Worm (Caenorhabditis elegans) whole organism, L2 larva: Measurements from ENCODE around the gene C09G9.5.

ENCODE experiments used
- C34F6.9 ChIP-seq: fragments of 150-350 bp; optimal IDR thresholded peaks from 2 replicates; lab custom pipeline; 2014; ENCODE audit warnings: missing biosample characterization, missing genetic modification characterization
- F13H6.1 ChIP-seq: sonication (generic microtip); optimal IDR thresholded peaks from 2 replicates; lab custom pipeline; 2016; ENCODE audit warnings: missing genetic modification characterization, missing compliant biosample characterization
- R02D3.7 ChIP-seq: fragments of 150-350 bp; optimal IDR thresholded peaks from 2 replicates; lab custom pipeline; 2014; ENCODE audit warnings: missing biosample characterization, missing genetic modification characterization
- Y55F3AM.14 ChIP-seq: fragments of 200-800 bp; sonication (Bioruptor generic); optimal IDR thresholded peaks from 2 replicates; lab custom pipeline; 2018; ENCODE audit warnings: mild to moderate bottlenecking, missing genetic modification characterization, missing compliant biosample characterization
- ZK546.5 ChIP-seq: sonication (generic microtip); optimal IDR thresholded peaks from 2 replicates; lab custom pipeline; 2017; ENCODE audit warnings: missing biosample characterization, missing genetic modification characterization
- alr-1 ChIP-seq: fragments of 150-350 bp; optimal IDR thresholded peaks from 2 replicates; lab custom pipeline; 2014; ENCODE audit warnings: missing biosample characterization, missing genetic modification characterization
- aly-2 ChIP-seq: fragments of 150-350 bp; optimal IDR thresholded peaks from 2 replicates; lab custom pipeline; 2014; ENCODE audit warnings: missing biosample characterization, missing genetic modification characterization
- ama-1 ChIP-seq: fragments of 150-350 bp; optimal IDR thresholded peaks from 2 replicates; lab custom pipeline; 2018; ENCODE audit warnings: inconsistent platforms
- blmp-1 ChIP-seq: sonication (generic microtip); optimal IDR thresholded peaks from 2 replicates; lab custom pipeline; 2017; ENCODE audit warnings: missing genetic modification characterization, mild to moderate bottlenecking, missing compliant biosample characterization, antibody characterized with exemption, moderate library complexity; ENCODE audit not compliant: insufficient read depth
- ceh-16 ChIP-seq: fragments of 150-350 bp; optimal IDR thresholded peaks from 2 replicates; lab custom pipeline; 2014; ENCODE audit warnings: missing biosample characterization, missing genetic modification characterization
- ceh-82 ChIP-seq: fragments of 150-350 bp; optimal IDR thresholded peaks from 2 replicates; lab custom pipeline; 2014; ENCODE audit warnings: missing biosample characterization, missing genetic modification characterization
- crh-2 ChIP-seq: sonication (generic microtip); optimal IDR thresholded peaks from 2 replicates; lab custom pipeline; 2017; ENCODE audit warnings: missing biosample characterization, missing genetic modification characterization
- dmd-4 ChIP-seq: sonication (generic microtip); optimal IDR thresholded peaks from 2 replicates; lab custom pipeline; 2017; ENCODE audit warnings: missing biosample characterization, missing genetic modification characterization
- egl-27 ChIP-seq: sonication (generic microtip); optimal IDR thresholded peaks from 3 replicates; lab custom pipeline; 2017; ENCODE audit warnings: missing biosample characterization, missing genetic modification reagents, missing genetic modification characterization
- elt-1 ChIP-seq: fragments of 150-350 bp; optimal IDR thresholded peaks from 2 replicates; lab custom pipeline; 2014; ENCODE audit warnings: missing biosample characterization, missing genetic modification characterization
- elt-3 ChIP-seq: sonication (generic microtip); optimal IDR thresholded peaks from 2 replicates; lab custom pipeline; 2017; ENCODE audit warnings: missing biosample characterization, missing genetic modification characterization
- fos-1 ChIP-seq: fragments of 150-350 bp; optimal IDR thresholded peaks from 2 replicates; lab custom pipeline; 2014; ENCODE audit warnings: missing biosample characterization, missing genetic modification characterization
- gmeb-1 ChIP-seq: fragments of 150-350 bp; optimal IDR thresholded peaks from 2 replicates; lab custom pipeline; 2014; ENCODE audit warnings: missing biosample characterization, missing genetic modification characterization
- lin-11 ChIP-seq: fragments of 150-350 bp; sonication (generic microtip); optimal IDR thresholded peaks from 2 replicates; lab custom pipeline; 2014; ENCODE audit warnings: missing biosample characterization, missing genetic modification characterization, inconsistent platforms, mixed read lengths
- lin-13 ChIP-seq: fragments of 150-350 bp; optimal IDR thresholded peaks from 2 replicates; lab custom pipeline; 2014; ENCODE audit warnings: missing biosample characterization, missing genetic modification reagents, missing genetic modification characterization
- lin-39 ChIP-seq: fragments of 150-350 bp; optimal IDR thresholded peaks from 2 replicates; lab custom pipeline; 2014; ENCODE audit warnings: missing biosample characterization, missing genetic modification reagents, missing genetic modification characterization
- lsy-2 ChIP-seq, 2 experiments: fragments of 150-350 bp in 1 of 2; sonication (generic microtip) in 1 of 2; optimal IDR thresholded peaks; 2 replicates each; lab custom pipeline; 2014 to 2017; ENCODE audit warnings: missing biosample characterization in 2 of 2, missing genetic modification characterization in 2 of 2
- mab-5 ChIP-seq: fragments of 150-350 bp; optimal IDR thresholded peaks from 2 replicates; lab custom pipeline; 2014; ENCODE audit warnings: missing biosample characterization, missing genetic modification characterization
- mbf-1 ChIP-seq: sonication (generic microtip); optimal IDR thresholded peaks from 2 replicates; lab custom pipeline; 2017; ENCODE audit warnings: missing biosample characterization, missing genetic modification characterization
- mdl-1 ChIP-seq, 2 experiments: fragments of 150-350 bp in 1 of 2; sonication (generic microtip) in 1 of 2; optimal IDR thresholded peaks; 2 replicates each; lab custom pipeline; 2017; ENCODE audit warnings: missing biosample characterization in 2 of 2, missing genetic modification characterization in 2 of 2
- nhr-10 ChIP-seq: sonication (generic microtip); optimal IDR thresholded peaks from 2 replicates; lab custom pipeline; 2017; ENCODE audit warnings: missing biosample characterization, missing genetic modification characterization
- nhr-11 ChIP-seq: fragments of 150-350 bp; optimal IDR thresholded peaks from 2 replicates; lab custom pipeline; 2014; ENCODE audit warnings: missing biosample characterization, missing genetic modification characterization
- nhr-12 ChIP-seq: fragments of 150-350 bp; optimal IDR thresholded peaks from 2 replicates; lab custom pipeline; 2014; ENCODE audit warnings: missing biosample characterization, missing genetic modification characterization
- nhr-129 ChIP-seq: fragments of 150-350 bp; optimal IDR thresholded peaks from 2 replicates; lab custom pipeline; 2014; ENCODE audit warnings: missing biosample characterization, missing genetic modification characterization
- nhr-21 ChIP-seq: fragments of 150-350 bp; optimal IDR thresholded peaks from 2 replicates; lab custom pipeline; 2014; ENCODE audit warnings: missing biosample characterization, missing genetic modification characterization
- nhr-23 ChIP-seq: fragments of 150-350 bp; optimal IDR thresholded peaks from 2 replicates; lab custom pipeline; 2014; ENCODE audit warnings: missing biosample characterization, missing genetic modification reagents, missing genetic modification characterization
- nhr-237 ChIP-seq: fragments of 150-350 bp; optimal IDR thresholded peaks from 2 replicates; lab custom pipeline; 2014; ENCODE audit warnings: missing biosample characterization, missing genetic modification characterization
- nhr-25 ChIP-seq: fragments of 150-350 bp; sonication (generic microtip); optimal IDR thresholded peaks from 3 replicates; lab custom pipeline; 2014; ENCODE audit warnings: missing biosample characterization, missing genetic modification characterization
- nhr-6 ChIP-seq: fragments of 150-350 bp; optimal IDR thresholded peaks from 2 replicates; lab custom pipeline; 2014; ENCODE audit warnings: missing biosample characterization, missing genetic modification characterization
- nhr-77 ChIP-seq: fragments of 150-350 bp; optimal IDR thresholded peaks from 2 replicates; lab custom pipeline; 2014; ENCODE audit warnings: missing biosample characterization, missing genetic modification characterization
- peb-1 ChIP-seq: fragments of 150-350 bp; optimal IDR thresholded peaks from 2 replicates; lab custom pipeline; 2014; ENCODE audit warnings: missing biosample characterization, missing genetic modification characterization
- sem-4 ChIP-seq: fragments of 150-350 bp; optimal IDR thresholded peaks from 2 replicates; lab custom pipeline; 2014; ENCODE audit warnings: missing biosample characterization, missing genetic modification reagents, missing genetic modification characterization
- skn-1 ChIP-seq: sonication (generic microtip); optimal IDR thresholded peaks from 2 replicates; lab custom pipeline; 2017; ENCODE audit warnings: missing biosample characterization, missing genetic modification characterization
- sma-3 ChIP-seq: sonication (generic microtip); optimal IDR thresholded peaks from 2 replicates; lab custom pipeline; 2016; ENCODE audit warnings: missing genetic modification reagents, missing genetic modification characterization, missing compliant biosample characterization
- sma-9 ChIP-seq, 2 experiments: fragments of 150-350 bp in 1 of 2; sonication (generic microtip) in 1 of 2; optimal IDR thresholded peaks; 2 replicates each; lab custom pipeline; 2014 to 2016; ENCODE audit warnings: missing genetic modification characterization in 2 of 2, mild to moderate bottlenecking in 1 of 2, missing biosample characterization in 1 of 2, missing compliant biosample characterization in 1 of 2, missing genetic modification reagents in 1 of 2, moderate library complexity in 1 of 2
- snpc-4 ChIP-seq: fragments of 150-350 bp; optimal IDR thresholded peaks from 2 replicates; lab custom pipeline; 2014; ENCODE audit warnings: missing biosample characterization, missing genetic modification characterization
- unc-39 ChIP-seq: fragments of 150-350 bp; optimal IDR thresholded peaks from 2 replicates; lab custom pipeline; 2014; ENCODE audit warnings: missing biosample characterization, missing genetic modification characterization
- unc-55 ChIP-seq: fragments of 150-350 bp; sonication (generic microtip); optimal IDR thresholded peaks from 3 replicates; lab custom pipeline; 2014; ENCODE audit warnings: missing biosample characterization, missing genetic modification reagents, missing genetic modification characterization
- unc-62 ChIP-seq: fragments of 150-350 bp; optimal IDR thresholded peaks from 2 replicates; lab custom pipeline; 2014; ENCODE audit warnings: missing biosample characterization, missing genetic modification reagents, missing genetic modification characterization
- zag-1 ChIP-seq: fragments of 150-350 bp; optimal IDR thresholded peaks from 2 replicates; lab custom pipeline; 2014; ENCODE audit warnings: missing biosample characterization, missing genetic modification characterization
- ztf-1 ChIP-seq: fragments of 200-800 bp; sonication (Bioruptor generic); conservative IDR thresholded peaks from 2 replicates; pipeline ENCODE4 v1.3.6; 2022; ENCODE audit warnings: missing genetic modification characterization, missing compliant biosample characterization
- ztf-11 ChIP-seq: sonication (generic microtip); optimal IDR thresholded peaks from 2 replicates; lab custom pipeline; 2017; ENCODE audit warnings: missing biosample characterization, missing genetic modification characterization
- ztf-4 ChIP-seq: fragments of 150-350 bp; optimal IDR thresholded peaks from 2 replicates; lab custom pipeline; 2014; ENCODE audit warnings: missing biosample characterization, missing genetic modification characterization

The C09G9.5 gene

DNA sequence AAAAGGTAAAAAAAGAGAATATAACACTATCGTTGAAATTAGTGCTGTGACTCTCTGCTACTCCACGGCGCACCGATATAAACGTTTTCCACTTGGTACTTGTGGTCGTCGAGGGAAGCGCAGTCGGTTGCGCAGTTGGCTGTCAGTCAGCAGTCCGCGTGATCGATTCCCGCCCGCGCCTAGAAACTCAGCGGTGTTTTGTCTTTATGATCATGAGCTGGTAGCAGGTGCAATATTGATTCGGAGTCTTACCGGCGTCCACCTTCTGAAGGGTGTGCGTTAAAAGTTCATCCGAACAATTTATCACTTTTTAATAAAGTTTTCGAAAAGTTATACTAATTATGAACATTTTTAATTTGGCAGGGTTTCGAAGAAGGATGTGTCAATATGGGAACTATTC lies 40.8 kb downstream of the C09G9.5 start:
- TF ChIP-seq nhr-23 (tag; lab: Kevin White, UChicago) (no peak), nhr-12 (no peak), nhr-11 (tag; lab: Kevin White, UChicago) (no peak), sem-4 (peak; percentile 52), snpc-4 (tag; lab: Kevin White, UChicago) (peak; percentile 18), ztf-4 (tag; lab: Kevin White, UChicago) (peak; percentile 29), mdl-1 (tag; optimal IDR thresholded peaks at IDR 0.05; lab: Kevin White, UChicago) (peak in 1 of 2 experiments; percentile 45), elt-3 (tag; lab: Kevin White, UChicago) (no peak), elt-1 (tag; lab: Kevin White, UChicago) (no peak), mbf-1 (tag; lab: Kevin White, UChicago) (no peak), nhr-129 (tag; lab: Kevin White, UChicago) (peak; percentile 82), aly-2 (no peak), unc-39 (tag; lab: Kevin White, UChicago) (no peak), unc-55 (GFP tag; lab: Kevin White, UChicago) (peak; percentile 54), Y55F3AM.14 (GFP tag; lab: Kevin White, UChicago) (peak; percentile 71), skn-1 (tag; lab: Kevin White, UChicago) (no peak), lsy-2 (tag; optimal IDR thresholded peaks at IDR 0.05; lab: Kevin White, UChicago) (peak in 1 of 2 experiments; percentile 23), egl-27 (peak; percentile 41), nhr-10 (tag; lab: Kevin White, UChicago) (peak; percentile 24), crh-2 (peak; percentile 68), peb-1 (tag; lab: Kevin White, UChicago) (no peak), zag-1 (tag; lab: Kevin White, UChicago) (no peak), F13H6.1 (tag; lab: Kevin White, UChicago) (peak; percentile 87), alr-1 (tag; lab: Kevin White, UChicago) (no peak), ama-1 (no peak), mab-5 (tag; lab: Kevin White, UChicago) (peak; percentile 22), nhr-77 (tag; lab: Kevin White, UChicago) (no peak), R02D3.7 (tag; lab: Kevin White, UChicago) (no peak), fos-1 (tag; lab: Kevin White, UChicago) (peak; percentile 78), gmeb-1 (tag; lab: Kevin White, UChicago) (peak; percentile 68), unc-62 (GFP tag; lab: Kevin White, UChicago) (no peak), ztf-1 (no peak), nhr-25 (peak; percentile 54), ZK546.5 (tag; lab: Kevin White, UChicago) (no peak), nhr-6 (tag; lab: Kevin White, UChicago) (no peak), sma-9 (GFP tag; optimal IDR thresholded peaks at IDR 0.05; lab: Kevin White, UChicago) (peak; percentile 75), sma-9 (tag; optimal IDR thresholded peaks at IDR 0.05; lab: Kevin White, UChicago) (no peak), C34F6.9 (tag; lab: Kevin White, UChicago) (peak; percentile 63), lin-13 (GFP tag; lab: Kevin White, UChicago) (peak; percentile 70), nhr-21 (tag; lab: Kevin White, UChicago) (peak; percentile 84), ceh-82 (no peak), dmd-4 (tag; lab: Kevin White, UChicago) (no peak), lin-39 (tag; lab: Kevin White, UChicago) (no peak), nhr-237 (tag; lab: Kevin White, UChicago) (no peak), blmp-1 (tag; lab: Kevin White, UChicago) (no peak), ztf-11 (tag; lab: Kevin White, UChicago) (no peak), sma-3 (GFP tag; lab: Kevin White, UChicago) (peak; percentile 81), lin-11 (tag; lab: Kevin White, UChicago) (peak; percentile 78), ceh-16 (tag; lab: Kevin White, UChicago) (peak; percentile 42)
